Worm (Caenorhabditis elegans): ENCODE measurements around the gene cyp-33C9.

DNA sequence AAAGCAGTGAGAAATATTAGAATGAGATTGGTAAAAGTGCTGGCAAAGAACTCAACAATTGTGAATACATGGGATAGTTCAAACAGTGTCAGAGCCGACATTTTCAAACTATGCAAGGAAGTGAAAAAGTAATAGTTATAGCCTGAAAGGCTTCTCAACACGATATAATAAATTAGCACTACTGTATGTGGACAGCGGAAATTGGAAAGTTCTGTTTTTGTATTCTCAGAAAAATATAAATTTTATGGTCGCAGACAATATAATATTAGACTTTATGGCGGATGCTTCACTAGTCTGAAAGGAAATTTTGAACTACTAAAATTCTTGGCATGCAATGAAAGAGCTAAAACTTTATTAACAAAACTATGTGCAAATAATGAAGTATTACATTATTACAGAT is 11.4 kb upstream of the cyp-33C9 start, which contains the start of gene str-69:
- TF ChIP-seq pha-4 (tag; optimal IDR thresholded peaks at IDR 0.05) (no peak), snpc-4 (tag; optimal IDR thresholded peaks at IDR 0.05) (no peak), nhr-237 (tag; optimal IDR thresholded peaks at IDR 0.05) (no peak), ces-1 (GFP tag; optimal IDR thresholded peaks at IDR 0.05) (no peak), nhr-12 (tag; optimal IDR thresholded peaks at IDR 0.05) (no peak), nhr-28 (tag; optimal IDR thresholded peaks at IDR 0.05) (no peak), lsy-2 (tag; optimal IDR thresholded peaks at IDR 0.05) (no peak), unc-62 (GFP tag; optimal IDR thresholded peaks at IDR 0.05) (no peak), cnd-1 (tag; optimal IDR thresholded peaks at IDR 0.05) (no peak)

All from whole organism, mixed stage, embryonic.